Worm (Caenorhabditis elegans): ENCODE data around the gene ZK897.10.

Gene ZK897.10

ce11 chrIV:12792494-12792893 is 27.3 kb downstream of the ZK897.10 start, which contains the start of gene F07C6.6:
F07C6.6 (plus strand) TSS chrIV:12792794.
- TF ChIP-seq T23F11.4 (GFP tag; optimal IDR thresholded peaks at IDR 0.05) (no peak), ceh-48 (tag; optimal IDR thresholded peaks at IDR 0.05) (no peak), pros-1 (tag; optimal IDR thresholded peaks at IDR 0.05) (no peak), pqm-1 (tag; optimal IDR thresholded peaks at IDR 0.05) (no peak), rnt-1 (tag; optimal IDR thresholded peaks at IDR 0.05) (no peak), pat-9 (tag; optimal IDR thresholded peaks at IDR 0.05) (no peak), hlh-13 (GFP tag; optimal IDR thresholded peaks at IDR 0.05) (no peak), che-1 (tag; optimal IDR thresholded peaks at IDR 0.05) (no peak), mec-3 (tag; optimal IDR thresholded peaks at IDR 0.05; ENCODE audit: borderline replicate concordance) (no peak), pha-4 (tag; optimal IDR thresholded peaks at IDR 0.05) (no peak), nhr-11 (tag; optimal IDR thresholded peaks at IDR 0.05) (no peak), ztf-16 (tag; optimal IDR thresholded peaks at IDR 0.05) (no peak), eyg-1 (tag; optimal IDR thresholded peaks at IDR 0.05) (no peak), ceh-19 (GFP tag; optimal IDR thresholded peaks at IDR 0.05) (no peak), pag-3 (tag; optimal IDR thresholded peaks at IDR 0.05; ENCODE audit: borderline replicate concordance) (no peak), ttx-3 (tag; optimal IDR thresholded peaks at IDR 0.05) (no peak), zip-5 (tag; optimal IDR thresholded peaks at IDR 0.05) (no peak), pha-2 (tag; optimal IDR thresholded peaks at IDR 0.05) (no peak)

ce11 chrIV:12793621-12794020 is 28.5 kb downstream of the ZK897.10 start, which contains the start of gene pin-2:
pin-2 (plus strand) TSS chrIV:12793847.
- no peak for TF ChIP-seq ceh-24 (tag; optimal IDR thresholded peaks at IDR 0.05)
- TF ChIP-seq tbx-2 (tag; optimal IDR thresholded peaks at IDR 0.05), result no peak
- no peak for TF ChIP-seq ceh-31 (tag; optimal IDR thresholded peaks at IDR 0.05)
- TF ChIP-seq ceh-14 (tag; optimal IDR thresholded peaks at IDR 0.05), result no peak
- TF ChIP-seq che-1 (tag; optimal IDR thresholded peaks at IDR 0.05), result no peak
- TF ChIP-seq F13H6.1 (tag; optimal IDR thresholded peaks at IDR 0.05), result no peak
- no peak for TF ChIP-seq pag-3 (tag; optimal IDR thresholded peaks at IDR 0.05; ENCODE audit: borderline replicate concordance)
- no peak for TF ChIP-seq pat-9 (tag; optimal IDR thresholded peaks at IDR 0.05)
- TF ChIP-seq pha-4 (tag; optimal IDR thresholded peaks at IDR 0.05), result no peak
- no peak for TF ChIP-seq ceh-2 (tag; optimal IDR thresholded peaks at IDR 0.05)
- TF ChIP-seq lin-11 (tag; optimal IDR thresholded peaks at IDR 0.05), result no peak
- TF ChIP-seq ahr-1 (tag; optimal IDR thresholded peaks at IDR 0.05), result no peak
- no peak for TF ChIP-seq C38D4.7 (GFP tag; optimal IDR thresholded peaks at IDR 0.05)
- no peak for TF ChIP-seq unc-3 (GFP tag; conservative IDR thresholded peaks at IDR 0.05)
- TF ChIP-seq unc-3 (tag; optimal IDR thresholded peaks at IDR 0.05), result no peak

DNA sequence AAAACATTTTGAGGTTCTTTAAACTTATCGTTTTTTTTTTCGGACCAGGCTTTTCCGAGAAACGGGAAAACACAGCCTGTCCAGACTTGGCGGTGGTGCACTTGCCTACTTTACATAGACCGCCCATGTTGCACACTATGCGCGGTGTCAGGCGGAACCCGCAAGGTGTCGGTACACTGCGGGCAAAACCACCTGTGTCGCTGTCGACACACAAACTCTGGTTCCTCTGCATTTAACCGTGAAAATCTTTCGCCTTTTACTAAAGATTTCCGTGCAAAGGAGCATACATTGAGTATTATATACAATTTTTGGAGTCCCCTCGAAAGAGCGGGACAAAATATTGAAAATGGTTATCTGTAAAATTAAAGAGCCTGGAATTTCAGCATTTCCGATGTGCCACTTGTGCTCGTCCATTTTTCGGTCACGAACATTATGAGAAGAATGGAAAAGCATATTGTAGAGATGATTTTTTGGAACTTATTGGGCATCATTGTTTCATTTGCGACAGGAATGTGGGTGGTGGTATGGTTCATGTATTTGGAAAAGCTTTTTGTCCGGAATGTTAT is 30.3 kb downstream of the ZK897.10 start:
- TF ChIP-seq K09A11.1 (tag; optimal IDR thresholded peaks at IDR 0.05; ENCODE audit: insufficient read depth) (no peak), odd-2 (tag; optimal IDR thresholded peaks at IDR 0.05) (no peak), madf-2 (tag; optimal IDR thresholded peaks at IDR 0.05) (no peak), unc-55 (GFP tag; optimal IDR thresholded peaks at IDR 0.05) (no peak), unc-86 (tag; optimal IDR thresholded peaks at IDR 0.05) (no peak), Y22D7AL.16 (tag; optimal IDR thresholded peaks at IDR 0.05) (no peak), nfya-1 (tag; optimal IDR thresholded peaks at IDR 0.05) (no peak), hlh-8 (tag; optimal IDR thresholded peaks at IDR 0.05) (no peak), zip-5 (tag; optimal IDR thresholded peaks at IDR 0.05) (no peak), ref-2 (tag; optimal IDR thresholded peaks at IDR 0.05) (no peak), fkh-6 (tag; optimal IDR thresholded peaks at IDR 0.05) (no peak), lin-11 (tag; optimal IDR thresholded peaks at IDR 0.05) (no peak), tbx-7 (tag; optimal IDR thresholded peaks at IDR 0.05) (no peak), ets-4 (tag; optimal IDR thresholded peaks at IDR 0.05) (no peak), C38D4.7 (GFP tag; optimal IDR thresholded peaks at IDR 0.05) (no peak), ceh-6 (GFP tag; optimal IDR thresholded peaks at IDR 0.05) (no peak), ceh-48 (tag; optimal IDR thresholded peaks at IDR 0.05) (no peak), T23F11.4 (GFP tag; optimal IDR thresholded peaks at IDR 0.05) (no peak)
